Worm (Caenorhabditis elegans): ENCODE results near the gene trp-1.

The trp-1 gene

ce11 chrIII:8511711-8512110 is 23.2 kb upstream of the trp-1 start:
- peak; percentile 87 for TF ChIP-seq fkh-10 (GFP tag; optimal IDR thresholded peaks at IDR 0.05)
- TF ChIP-seq ctbp-1 (GFP tag; IDR thresholded peaks at IDR 0.05): 0 out of 2 replicates have a peak, but pooled peaks have one; percentile 9
- peak in 1 of 2 experiments; percentile 14 for TF ChIP-seq lsy-2 (tag; optimal IDR thresholded peaks at IDR 0.05)
- TF ChIP-seq php-3 (GFP tag; IDR thresholded peaks at IDR 0.05): no peak
- TF ChIP-seq vab-7 (GFP tag; IDR thresholded peaks at IDR 0.05): no peak

- TF ChIP-seq Y75B8A.6 (GFP tag; IDR thresholded peaks at IDR 0.05) (no peak), hlh-30 (tag; optimal IDR thresholded peaks at IDR 0.05; ENCODE audit: insufficient read depth) (peak; percentile 2), egl-43 (GFP tag; IDR thresholded peaks at IDR 0.05) (0 out of 2 replicates have a peak, but pooled peaks have one; percentile 32), dve-1 (tag; optimal IDR thresholded peaks at IDR 0.05; ENCODE audit: insufficient read depth) (no peak)
Measured at ce11 chrIII:8512279-8512942, 22.5 kb upstream of the trp-1 start.

- no peak for TF ChIP-seq Y105C5A.15 (GFP tag; IDR thresholded peaks at IDR 0.05)
- TF ChIP-seq pqm-1 (tag; optimal IDR thresholded peaks at IDR 0.05): no peak
- TF ChIP-seq nhr-77 (tag; optimal IDR thresholded peaks at IDR 0.05): no peak
- TF ChIP-seq jun-1 (tag; optimal IDR thresholded peaks at IDR 0.05): peak; percentile 66
- TF ChIP-seq T26A8.4 (GFP tag; IDR thresholded peaks at IDR 0.05): peak; percentile 34; the same call in 1 of the 2 replicates
- TF ChIP-seq egl-43 (GFP tag; IDR thresholded peaks at IDR 0.05): 0 out of 2 replicates have a peak, but pooled peaks have one; percentile 11
- 0 out of 2 replicates have a peak, but pooled peaks have one; percentile 12 for TF ChIP-seq hmg-1.1 (GFP tag; IDR thresholded peaks at IDR 0.05)
- no peak for TF ChIP-seq nhr-41 (GFP tag; IDR thresholded peaks at IDR 0.05)
- TF ChIP-seq aha-1 (tag): peak; percentile 38
- TF ChIP-seq ama-1 (optimal IDR thresholded peaks at IDR 0.05): peak; percentile 58
- no peak for TF ChIP-seq mdt-29 (GFP tag; IDR thresholded peaks at IDR 0.05)
Measured at ce11 chrIII:8518990-8519389, 15.9 kb upstream of the trp-1 start.

ce11 chrIII:8519886-8520285 is 15.0 kb upstream of the trp-1 start, which contains the start of gene ZC21.8:
TSS of gene ZC21.8 (minus strand) at chrIII:8519986.
- TF ChIP-seq hlh-30 (tag; optimal IDR thresholded peaks at IDR 0.05; ENCODE audit: insufficient read depth): no peak

ce11 chrIII:8520589-8520988 is 14.3 kb upstream of the trp-1 start:
- TF ChIP-seq hmg-1.1 (GFP tag; IDR thresholded peaks at IDR 0.05) (no peak), zfp-3 (GFP tag; conservative IDR thresholded peaks at IDR 0.05) (no peak), arid-1 (GFP tag; conservative IDR thresholded peaks at IDR 0.05) (no peak), nhr-6 (tag; optimal IDR thresholded peaks at IDR 0.05) (no peak), nhr-111 (GFP tag; optimal IDR thresholded peaks at IDR 0.05) (no peak), cey-2 (tag; optimal IDR thresholded peaks at IDR 0.05; ENCODE audit: borderline replicate concordance, insufficient read depth) (no peak), attf-4 (tag; optimal IDR thresholded peaks at IDR 0.05) (no peak), madf-9 (GFP tag; conservative IDR thresholded peaks at IDR 0.05) (no peak), nhr-42 (GFP tag; IDR thresholded peaks at IDR 0.05) (no peak), dmd-8 (GFP tag; IDR thresholded peaks at IDR 0.05) (no peak), ceh-32 (tag; optimal IDR thresholded peaks at IDR 0.05; ENCODE audit: poor library complexity) (no peak), T26A8.4 (GFP tag; IDR thresholded peaks at IDR 0.05) (no peak), lin-38 (GFP tag; IDR thresholded peaks at IDR 0.05) (no peak), lin-29 (GFP tag; IDR thresholded peaks at IDR 0.05) (no peak), hlh-30 (tag; optimal IDR thresholded peaks at IDR 0.05; ENCODE audit: insufficient read depth) (no peak)
